Worm (Caenorhabditis elegans): ENCODE measurements around the gene W02F12.4.

DNA sequence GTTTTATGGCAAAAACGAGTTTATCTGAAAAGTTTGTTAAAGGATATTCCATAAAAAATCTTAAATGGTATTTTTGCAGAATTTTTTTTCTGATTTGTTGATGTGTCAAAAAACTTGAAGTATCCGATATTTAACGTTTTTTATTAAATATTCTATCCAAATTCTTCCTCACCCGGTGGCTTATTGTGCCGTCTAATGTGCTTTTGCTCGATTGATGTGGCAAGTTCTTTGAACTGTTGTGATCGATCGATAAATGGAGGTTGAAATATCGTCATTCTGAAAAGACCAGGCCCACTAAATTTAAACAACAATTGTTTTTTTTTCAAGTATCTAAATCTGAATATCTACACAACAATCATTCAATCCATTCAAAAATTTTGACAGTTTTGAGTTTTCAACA is 51.6 kb downstream of the W02F12.4 start, which contains the start of gene syx-18:
- TF ChIP-seq tbx-37 (GFP tag; conservative IDR thresholded peaks at IDR 0.05) (no peak), ama-1 (optimal IDR thresholded peaks at IDR 0.05) (no peak)
